Fruit fly (Drosophila melanogaster) whole organism, embryonic: ENCODE measurements around the gene CG13311.

Experiments
- ATbp ChIP-seq: fragments of 200-800 bp; sonication (Bioruptor generic); optimal IDR thresholded peaks from 2 replicates; lab custom pipeline; 2017; ENCODE audit warnings: missing biosample characterization, mild to moderate bottlenecking, missing genetic modification characterization, missing genetic modification reagents
- BEAF-32 ChIP-seq: fragments of 200-800 bp; sonication (Bioruptor generic); optimal IDR thresholded peaks from 3 replicates; lab custom pipeline; 2017; ENCODE audit warnings: missing biosample characterization, missing genetic modification characterization, mild to moderate bottlenecking, moderate library complexity, missing genetic modification reagents
- BtbVII ChIP-seq: fragments of 200-800 bp; sonication (Bioruptor generic); optimal IDR thresholded peaks from 3 replicates; lab custom pipeline; 2017; ENCODE audit warnings: missing biosample characterization, mild to moderate bottlenecking, missing genetic modification characterization
- CG11085 ChIP-seq: fragments of 200-800 bp; sonication (Bioruptor generic); IDR thresholded peaks from 2 replicates; pipeline ENCODE4 v1.3.6; 2022; ENCODE audit warnings: missing biosample characterization, missing genetic modification characterization
- CG11247 ChIP-seq: fragments of 200-800 bp; sonication (Bioruptor generic); IDR thresholded peaks from 2 replicates; pipeline ENCODE4 v1.3.6; 2022; ENCODE audit warnings: missing biosample characterization, missing genetic modification characterization
- CG11398 ChIP-seq: fragments of 200-800 bp; sonication (Bioruptor generic); optimal IDR thresholded peaks from 2 replicates; lab custom pipeline; 2016; ENCODE audit warnings: missing biosample characterization, missing genetic modification characterization
- CG11695 ChIP-seq: fragments of 200-800 bp; sonication (Bioruptor generic); IDR thresholded peaks from 3 replicates; pipeline ENCODE4 v1.3.6; 2022; ENCODE audit warnings: missing biosample characterization, missing genetic modification characterization
- CG11723 ChIP-seq: fragments of 200-800 bp; sonication (Bioruptor generic); optimal IDR thresholded peaks from 2 replicates; lab custom pipeline; 2017; ENCODE audit warnings: missing biosample characterization, mild to moderate bottlenecking, missing genetic modification characterization
- CG12659 ChIP-seq: fragments of 200-800 bp; sonication (Bioruptor generic); optimal IDR thresholded peaks from 3 replicates; lab custom pipeline; 2017; ENCODE audit warnings: mild to moderate bottlenecking, missing biosample characterization, missing genetic modification reagents, missing genetic modification characterization
- CG12769 ChIP-seq: fragments of 200-800 bp; sonication (Bioruptor generic); optimal IDR thresholded peaks from 2 replicates; lab custom pipeline; 2019; ENCODE audit warnings: missing biosample characterization, mild to moderate bottlenecking, missing genetic modification characterization, moderate library complexity
- CG13894 ChIP-seq: fragments of 200-800 bp; sonication (Bioruptor generic); optimal IDR thresholded peaks from 3 replicates; lab custom pipeline; 2018; ENCODE audit warnings: missing biosample characterization, mild to moderate bottlenecking, missing genetic modification characterization, moderate library complexity
- CG14050 ChIP-seq: fragments of 200-800 bp; sonication (Bioruptor generic); IDR thresholded peaks from 3 replicates; pipeline ENCODE4 v1.3.6; 2022; ENCODE audit warnings: missing biosample characterization, missing genetic modification characterization
- CG1529 ChIP-seq: fragments of 200-800 bp; sonication (Bioruptor generic); optimal IDR thresholded peaks from 3 replicates; lab custom pipeline; 2018; ENCODE audit warnings: missing biosample characterization, missing genetic modification characterization
- CG1603 ChIP-seq: fragments of 200-800 bp; sonication (Bioruptor generic); optimal IDR thresholded peaks from 2 replicates; lab custom pipeline; 2019; ENCODE audit warnings: missing biosample characterization, mild to moderate bottlenecking, missing genetic modification characterization, moderate library complexity
- CG17385 ChIP-seq: fragments of 200-800 bp; sonication (Bioruptor generic); optimal IDR thresholded peaks from 3 replicates; lab custom pipeline; 2018; ENCODE audit warnings: missing biosample characterization, mild to moderate bottlenecking, missing genetic modification characterization
- CG2202 ChIP-seq: fragments of 200-800 bp; sonication (Bioruptor generic); optimal IDR thresholded peaks from 2 replicates; lab custom pipeline; 2018; ENCODE audit warnings: missing biosample characterization, mild to moderate bottlenecking, missing genetic modification characterization
- CG3065 ChIP-seq: fragments of 200-800 bp; sonication (Bioruptor generic); optimal IDR thresholded peaks from 2 replicates; lab custom pipeline; 2016; ENCODE audit warnings: missing biosample characterization, missing genetic modification characterization
- CG31388 ChIP-seq: fragments of 200-800 bp; sonication (Bioruptor generic); optimal IDR thresholded peaks from 2 replicates; lab custom pipeline; 2016; ENCODE audit warnings: missing biosample characterization, missing genetic modification characterization
- CG3407 ChIP-seq: fragments of 200-800 bp; sonication (Bioruptor generic); optimal IDR thresholded peaks from 2 replicates; lab custom pipeline; 2018; ENCODE audit warnings: missing biosample characterization, mild to moderate bottlenecking, missing genetic modification characterization
- CG3726 ChIP-seq: fragments of 200-800 bp; sonication (Bioruptor generic); IDR thresholded peaks from 3 replicates; pipeline ENCODE4, ENCODE4 v1.3.6; 2022; ENCODE audit warnings: missing biosample characterization, missing genetic modification characterization
- CG3838 ChIP-seq: fragments of 200-800 bp; sonication (Bioruptor generic); optimal IDR thresholded peaks from 3 replicates; lab custom pipeline; 2016; ENCODE audit warnings: missing biosample characterization, missing genetic modification characterization
- CG3995 ChIP-seq: fragments of 200-800 bp; sonication (Bioruptor generic); optimal IDR thresholded peaks from 3 replicates; lab custom pipeline; 2016; ENCODE audit warnings: missing biosample characterization, missing genetic modification characterization
- CG4282 ChIP-seq: fragments of 200-800 bp; sonication (Bioruptor generic); optimal IDR thresholded peaks from 2 replicates; lab custom pipeline; 2016; ENCODE audit warnings: missing biosample characterization, missing genetic modification characterization
- CG5180 ChIP-seq: fragments of 200-800 bp; sonication (Bioruptor generic); optimal IDR thresholded peaks from 3 replicates; lab custom pipeline; 2017; ENCODE audit warnings: missing biosample characterization, missing genetic modification characterization, mild to moderate bottlenecking, moderate library complexity, missing genetic modification reagents
- CG8290 ChIP-seq, 3 experiments: fragments of 200-800 bp; sonication (Bioruptor generic); optimal IDR thresholded peaks; 2 replicates each; lab custom pipeline; 2016 to 2019; ENCODE audit warnings: missing biosample characterization in 3 of 3, missing genetic modification characterization in 3 of 3, mild to moderate bottlenecking in 2 of 3, moderate library complexity in 1 of 3
- Elba2 ChIP-seq: fragments of 200-800 bp; sonication (Bioruptor generic); optimal IDR thresholded peaks from 3 replicates; lab custom pipeline; 2016; ENCODE audit warnings: missing biosample characterization, missing genetic modification characterization
- Fer2 ChIP-seq: fragments of 200-800 bp; sonication (Bioruptor generic); optimal IDR thresholded peaks from 2 replicates; lab custom pipeline; 2018; ENCODE audit warnings: missing biosample characterization, mild to moderate bottlenecking, missing genetic modification characterization, moderate library complexity
- HLHmδ ChIP-seq: fragments of 200-800 bp; sonication (Bioruptor generic); optimal IDR thresholded peaks from 2 replicates; lab custom pipeline; 2018; ENCODE audit warnings: missing biosample characterization, mild to moderate bottlenecking, missing genetic modification characterization, moderate library complexity
- Max ChIP-seq: fragments of 200-800 bp; sonication (Bioruptor generic); optimal IDR thresholded peaks from 2 replicates; lab custom pipeline; 2016; ENCODE audit warnings: missing biosample characterization, mild to moderate bottlenecking, missing genetic modification characterization
- Oaz ChIP-seq: fragments of 200-800 bp; sonication (Bioruptor generic); IDR thresholded peaks from 2 replicates; pipeline ENCODE4 v1.3.6; 2022; ENCODE audit warnings: missing biosample characterization, missing genetic modification characterization
- YL-1 ChIP-seq: fragments of 200-800 bp; sonication (Bioruptor generic); optimal IDR thresholded peaks from 3 replicates; lab custom pipeline; 2017; ENCODE audit warnings: missing biosample characterization, mild to moderate bottlenecking, missing genetic modification characterization
- abd-A ChIP-seq: fragments of 200-800 bp; sonication (Bioruptor generic); optimal IDR thresholded peaks from 3 replicates; lab custom pipeline; 2019; ENCODE audit warnings: missing biosample characterization, mild to moderate bottlenecking, missing genetic modification characterization, moderate library complexity
- al ChIP-seq: fragments of 200-800 bp; sonication (Bioruptor generic); IDR thresholded peaks from 2 replicates; pipeline ENCODE4 v1.3.6; 2022; ENCODE audit warnings: missing biosample characterization, missing genetic modification characterization
- bab2 ChIP-seq: fragments of 200-800 bp; sonication (Bioruptor generic); optimal IDR thresholded peaks from 2 replicates; lab custom pipeline; 2016; ENCODE audit warnings: missing biosample characterization, missing genetic modification characterization
- bbx ChIP-seq: fragments of 200-800 bp; sonication (Bioruptor generic); IDR thresholded peaks from 2 replicates; pipeline ENCODE4 v1.3.6; 2022; ENCODE audit warnings: missing biosample characterization, missing genetic modification characterization; ENCODE audit not compliant: partially characterized antibody
- bcd ChIP-seq: fragments of 200-800 bp; sonication (Bioruptor generic); optimal IDR thresholded peaks from 2 replicates; lab custom pipeline; 2017; ENCODE audit warnings: missing biosample characterization, mild to moderate bottlenecking, missing genetic modification characterization
- bowl ChIP-seq: fragments of 200-800 bp; sonication (Bioruptor generic); IDR thresholded peaks from 2 replicates; pipeline ENCODE4 v1.3.6; 2022; ENCODE audit warnings: missing biosample characterization, missing genetic modification characterization
- cas ChIP-seq: fragments of 200-800 bp; sonication (Bioruptor generic); IDR thresholded peaks from 2 replicates; pipeline ENCODE4 v1.3.6; 2022; ENCODE audit warnings: missing biosample characterization, missing genetic modification characterization
- ems ChIP-seq: fragments of 200-800 bp; sonication (Bioruptor generic); optimal IDR thresholded peaks from 3 replicates; lab custom pipeline; 2016; ENCODE audit warnings: missing biosample characterization, missing genetic modification characterization
- eve ChIP-seq, 2 experiments: fragments of >200 bp; optimal IDR thresholded peaks; 2 replicates each; lab custom pipeline; 2017; ENCODE audit warnings: missing biosample characterization in 2 of 2, missing genetic modification characterization in 2 of 2
- fd102C ChIP-seq: fragments of 200-800 bp; sonication (Bioruptor generic); optimal IDR thresholded peaks from 2 replicates; lab custom pipeline; 2018; ENCODE audit warnings: missing biosample characterization, mild to moderate bottlenecking, missing genetic modification characterization, moderate library complexity
- fd3F ChIP-seq: fragments of 200-800 bp; sonication (Bioruptor generic); optimal IDR thresholded peaks from 2 replicates; lab custom pipeline; 2018; ENCODE audit warnings: missing biosample characterization, mild to moderate bottlenecking, missing genetic modification characterization, moderate library complexity
- gt ChIP-seq: fragments of 200-800 bp; sonication (Bioruptor generic); IDR thresholded peaks from 2 replicates; pipeline ENCODE4 v1.3.6; 2022; ENCODE audit warnings: missing biosample characterization, missing genetic modification characterization
- her ChIP-seq: fragments of 200-800 bp; sonication (Bioruptor generic); optimal IDR thresholded peaks from 2 replicates; lab custom pipeline; 2016; ENCODE audit warnings: missing biosample characterization, missing genetic modification characterization
- hth ChIP-seq: fragments of >200 bp; optimal IDR thresholded peaks from 2 replicates; lab custom pipeline; 2017; ENCODE audit warnings: inconsistent platforms
- pita ChIP-seq: fragments of 200-800 bp; sonication (Bioruptor generic); optimal IDR thresholded peaks from 2 replicates; lab custom pipeline; 2017; ENCODE audit warnings: missing biosample characterization, mild to moderate bottlenecking, missing genetic modification characterization
- sens ChIP-seq: fragments of 200-800 bp; sonication (Bioruptor generic); peaks from one replicate; lab custom pipeline; 2016; ENCODE audit warnings: missing biosample characterization, missing genetic modification characterization
- slbo ChIP-seq: fragments of 200-800 bp; sonication (Bioruptor generic); IDR thresholded peaks from 2 replicates; pipeline ENCODE4 v1.3.6; 2022; ENCODE audit warnings: missing biosample characterization, missing genetic modification characterization
- slp2 ChIP-seq: fragments of 200-800 bp; sonication (Bioruptor generic); optimal IDR thresholded peaks from 2 replicates; lab custom pipeline; 2016; ENCODE audit warnings: missing biosample characterization, missing genetic modification characterization
- vnd ChIP-seq: fragments of 200-800 bp; sonication (Bioruptor generic); IDR thresholded peaks from 3 replicates; pipeline ENCODE4 v1.3.6; 2022; ENCODE audit warnings: missing biosample characterization, missing genetic modification characterization; ENCODE audit not compliant: partially characterized antibody

The CG13311 gene

DNA sequence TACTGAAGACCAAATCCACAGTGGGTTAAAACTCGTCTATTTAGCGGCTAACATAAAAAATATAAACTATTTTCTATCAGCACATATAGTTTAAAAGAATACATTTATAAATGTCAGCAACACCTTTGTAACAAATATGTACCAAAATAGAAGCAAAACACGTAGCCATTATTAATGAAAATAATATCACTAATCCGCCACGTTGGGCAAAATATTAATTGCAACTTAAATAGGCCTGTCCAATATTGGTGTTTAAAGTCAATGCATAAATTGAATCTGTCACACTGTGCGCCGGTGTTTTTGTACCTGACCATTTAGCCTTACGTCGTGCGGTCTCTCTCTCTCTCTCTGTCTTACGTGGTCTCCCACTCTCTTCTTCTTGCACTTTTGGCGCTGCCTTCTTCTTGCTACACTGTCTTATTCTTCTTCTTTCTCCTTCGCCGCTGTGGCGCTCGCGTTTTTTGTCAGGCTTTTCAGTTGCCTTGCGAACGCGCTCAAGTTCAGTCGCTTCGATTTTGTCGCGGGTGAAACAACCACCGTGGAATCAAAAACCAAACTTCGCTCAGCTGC is 35.9 kb downstream of the CG13311 start (continued):
- TF ChIP-seq CG11085 (GFP tag; lab: Robert Waterston, UW) (peak; percentile 94), sens (GFP tag; lab: Kevin White, UChicago) (peak; percentile 100), CG8290 (GFP tag; optimal IDR thresholded peaks at IDR 0.05; lab: Kevin White, UChicago) (peak; percentile 75), CG8290 (tag; optimal IDR thresholded peaks at IDR 0.05; lab: Kevin White, UChicago) (peak; percentile 93 to 95), ATbp (GFP tag; lab: Kevin White, UChicago) (peak; percentile 97), CG12659 (GFP tag; lab: Kevin White, UChicago) (peak; percentile 99), al (GFP tag; lab: Robert Waterston, UW) (peak; percentile 98), CG3065 (GFP tag; lab: Kevin White, UChicago) (peak; percentile 96), cas (GFP tag; lab: Robert Waterston, UW) (peak; percentile 89), HLHmδ (GFP tag; lab: Kevin White, UChicago) (no peak), bbx (GFP tag; lab: Robert Waterston, UW) (peak; percentile 38; the same call in 1 of the 2 replicates), fd102C (GFP tag; lab: Kevin White, UChicago) (peak; percentile 86), BEAF-32 (GFP tag; lab: Kevin White, UChicago) (peak; percentile 31), CG3726 (GFP tag; lab: Robert Waterston, UW) (peak; percentile 95), CG11695 (GFP tag; lab: Robert Waterston, UW) (peak; percentile 98), ems (GFP tag; lab: Kevin White, UChicago) (peak; percentile 94), CG4282 (GFP tag; lab: Kevin White, UChicago) (peak; percentile 97), CG3407 (peak; percentile 96), her (GFP tag; lab: Kevin White, UChicago) (peak; percentile 94), CG3838 (GFP tag; lab: Kevin White, UChicago) (peak; percentile 89), slbo (peak; percentile 98), bowl (peak; percentile 90), Elba2 (GFP tag; lab: Kevin White, UChicago) (peak; percentile 74), CG12769 (tag; lab: Kevin White, UChicago) (peak; percentile 98), slp2 (GFP tag; lab: Kevin White, UChicago) (peak; percentile 95), CG31388 (GFP tag; lab: Kevin White, UChicago) (peak; percentile 90), CG14050 (GFP tag; lab: Robert Waterston, UW) (peak; percentile 94), CG2202 (tag; lab: Kevin White, UChicago) (peak; percentile 97), BtbVII (GFP tag; lab: Kevin White, UChicago) (peak; percentile 98), CG5180 (peak; percentile 90), CG11247 (GFP tag; lab: Robert Waterston, UW) (peak; percentile 97), CG11723 (peak; percentile 98), vnd (GFP tag; lab: Robert Waterston, UW) (peak; percentile 75), Oaz (GFP tag; lab: Robert Waterston, UW) (peak; percentile 97), CG13894 (tag; lab: Kevin White, UChicago) (peak; percentile 85), bab2 (GFP tag; lab: Kevin White, UChicago) (peak; percentile 74), hth (lab: Kevin White, UChicago) (no peak), CG1529 (GFP tag; lab: Kevin White, UChicago) (peak; percentile 99), YL-1 (GFP tag; lab: Kevin White, UChicago) (peak; percentile 92), fd3F (GFP tag; lab: Kevin White, UChicago) (peak; percentile 98), abd-A (tag; lab: Kevin White, UChicago) (peak; percentile 73), Max (GFP tag; lab: Kevin White, UChicago) (peak; percentile 99), CG1603 (tag; lab: Kevin White, UChicago) (peak; percentile 95), gt (peak; percentile 93), pita (GFP tag; lab: Kevin White, UChicago) (no peak), CG11398 (GFP tag; lab: Kevin White, UChicago) (peak; percentile 95), Fer2 (peak; percentile 59), CG3995 (GFP tag; lab: Kevin White, UChicago) (peak; percentile 82), eve (GFP tag; optimal IDR thresholded peaks at IDR 0.05; lab: Kevin White, UChicago) (peak; percentile 74 to 100), bcd (GFP tag; lab: Kevin White, UChicago) (peak; percentile 98), CG17385 (peak; percentile 100)
